Fruit fly (Drosophila melanogaster): ENCODE data around the gene CtsL3.

DNA sequence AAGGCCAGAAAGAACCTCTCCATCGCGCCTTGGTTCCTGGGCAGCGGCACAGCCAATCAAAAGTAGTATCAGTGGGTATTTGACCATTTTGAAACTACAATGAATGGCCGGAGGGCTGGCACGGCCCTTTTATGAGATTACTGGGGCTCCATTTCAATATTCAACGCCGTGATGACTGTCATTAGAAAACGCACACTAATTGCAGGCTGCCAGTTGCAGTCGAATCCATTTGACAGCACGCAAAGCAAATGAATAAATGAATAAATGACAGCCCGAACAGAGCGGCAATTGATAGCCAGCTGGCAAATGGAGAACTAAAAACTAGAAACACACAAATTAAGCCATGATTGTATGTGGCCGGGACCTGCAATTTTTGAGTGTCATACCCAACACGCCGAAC lies 50.3 kb downstream of the CtsL3 start, which contains the start of gene Obp83b:
- no peak for TF ChIP-seq Myc (optimal IDR thresholded peaks at IDR 0.05)
- no peak for TF ChIP-seq psq (optimal IDR thresholded peaks at IDR 0.05)
- TF ChIP-seq insv (optimal IDR thresholded peaks at IDR 0.05) = no peak
